Fruit fly (Drosophila melanogaster) Kc167 (cell line): ENCODE results near the gene Eip93F.

Source experiments
- Myc ChIP-seq: fragments of >200 bp; optimal IDR thresholded peaks from 2 replicates; lab custom pipeline; 2017; ENCODE audit warnings: missing external identifiers
- Sin3A ChIP-seq: fragments of >200 bp; optimal IDR thresholded peaks from 2 replicates; lab custom pipeline; 2018; ENCODE audit warnings: missing external identifiers

DNA sequence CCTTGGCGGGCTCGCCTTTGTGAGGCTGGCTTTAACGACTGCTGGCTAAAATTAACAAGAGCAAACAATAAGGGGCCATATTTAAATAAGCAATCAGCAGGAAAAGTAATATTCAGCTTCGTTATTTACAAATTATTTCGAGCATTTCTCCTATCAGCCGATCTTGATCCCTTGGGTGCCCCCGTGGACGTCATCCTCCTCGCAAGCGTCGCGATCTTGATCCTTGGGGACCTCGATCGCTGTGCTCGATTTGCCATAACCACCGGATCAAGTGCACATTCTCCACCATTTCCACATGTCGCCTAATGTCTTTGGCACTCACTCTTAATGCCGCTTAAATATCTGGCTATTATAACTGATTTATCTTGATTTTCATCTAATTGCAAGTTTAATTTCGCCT lies 4.2 kb upstream of the Eip93F start:
- TF ChIP-seq Sin3A (lab: Kevin White, UChicago), result no peak
- TF ChIP-seq Myc, result no peak
